Worm (Caenorhabditis elegans) whole organism, L4/young adult: ENCODE data around the gene C03B1.2.

Experiments used
- W03F9.2 ChIP-seq: fragments of 150-350 bp; optimal IDR thresholded peaks from 2 replicates; lab custom pipeline; 2014; ENCODE audit warnings: missing biosample characterization, missing genetic modification characterization
- dao-5 ChIP-seq: sonication (generic microtip); optimal IDR thresholded peaks from 2 replicates; lab custom pipeline; 2016; ENCODE audit warnings: missing genotype, missing genetic modification characterization, moderate library complexity, missing compliant biosample characterization
- him-1 ChIP-seq: sonication (generic microtip); optimal IDR thresholded peaks from 2 replicates; lab custom pipeline; 2016; ENCODE audit warnings: missing genotype, missing genetic modification reagents, missing genetic modification characterization, missing compliant biosample characterization

DNA sequence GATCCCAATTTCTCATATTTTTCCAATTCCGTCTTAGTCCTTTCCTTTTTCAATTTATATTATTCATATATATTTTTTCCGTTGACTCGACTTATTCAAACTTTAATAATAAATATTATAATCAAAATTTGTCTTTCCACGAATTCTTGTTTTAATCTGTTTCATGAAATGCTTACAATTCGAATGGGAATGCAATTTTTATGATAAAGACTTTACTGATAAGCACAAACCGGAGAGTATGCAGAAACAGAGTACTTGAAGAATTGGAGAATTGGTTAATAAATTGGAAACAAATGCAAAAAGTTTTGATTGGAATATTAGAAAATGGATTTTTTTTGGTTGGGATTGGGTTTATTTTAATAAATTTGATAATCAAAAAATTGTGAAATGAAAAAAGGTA, 38.5 kb downstream of the C03B1.2 start:
- TF ChIP-seq W03F9.2, result no peak
- no peak for TF ChIP-seq dao-5 (tag; lab: Kevin White, UChicago)
- no peak for TF ChIP-seq him-1 (tag; lab: Kevin White, UChicago)
